Fruit fly (Drosophila melanogaster): ENCODE results near the gene CG13078.

CG13078 gene

dm6 chr2L:19526316-19526715, 37.4 kb upstream of the CG13078 start, which contains the start of the genes Dpm1 and CG10137 (continued):
- TF ChIP-seq Ets97D (GFP tag; optimal IDR thresholded peaks at IDR 0.05) (peak; percentile 54), CG9797 (GFP tag; optimal IDR thresholded peaks at IDR 0.05) (peak; percentile 70), CG8290 (GFP tag; optimal IDR thresholded peaks at IDR 0.05) (no peak), CG8290 (tag; optimal IDR thresholded peaks at IDR 0.05) (peak in 1 of 2 experiments; percentile 4), Scr (GFP tag; IDR thresholded peaks at IDR 0.05; ENCODE audit: partially characterized antibody) (peak; percentile 81), Mes4 (GFP tag; optimal IDR thresholded peaks at IDR 0.05) (no peak), CG18262 (tag; optimal IDR thresholded peaks at IDR 0.05) (peak; percentile 1), CG7839 (tag; optimal IDR thresholded peaks at IDR 0.05) (peak; percentile 8), NFAT (GFP tag; IDR thresholded peaks at IDR 0.05) (no peak), sug (tag; optimal IDR thresholded peaks at IDR 0.05) (peak; percentile 5), CG12659 (GFP tag; optimal IDR thresholded peaks at IDR 0.05) (peak; percentile 82), CG4424 (GFP tag; optimal IDR thresholded peaks at IDR 0.05) (no peak), Bgb (GFP tag; IDR thresholded peaks at IDR 0.05; ENCODE audit: partially characterized antibody) (peak; percentile 73), CG10147 (GFP tag; optimal IDR thresholded peaks at IDR 0.05) (peak; percentile 12), Opbp (GFP tag; IDR thresholded peaks at IDR 0.05; ENCODE audit: partially characterized antibody) (peak; percentile 78), cwo (GFP tag; optimal IDR thresholded peaks at IDR 0.05) (no peak), CG8924 (tag; optimal IDR thresholded peaks at IDR 0.05) (peak; percentile 20), Sin3A (optimal IDR thresholded peaks at IDR 0.05) (peak; percentile 40), CG6854 (GFP tag; optimal IDR thresholded peaks at IDR 0.05) (no peak), bcd (GFP tag; optimal IDR thresholded peaks at IDR 0.05) (peak; percentile 21), en (GFP tag; optimal IDR thresholded peaks at IDR 0.05) (no peak), CG10462 (GFP tag; optimal IDR thresholded peaks at IDR 0.05) (no peak), Lhr (GFP tag; optimal IDR thresholded peaks at IDR 0.05) (peak; percentile 70), Nf-YA (GFP tag; IDR thresholded peaks at IDR 0.05) (no peak), CG30403 (GFP tag; optimal IDR thresholded peaks at IDR 0.05) (peak; percentile 4), crol (GFP tag; IDR thresholded peaks at IDR 0.05) (no peak), nmo (GFP tag; optimal IDR thresholded peaks at IDR 0.05) (peak; percentile 61), CG30020 (tag; optimal IDR thresholded peaks at IDR 0.05) (peak; percentile 29), stwl (tag; optimal IDR thresholded peaks at IDR 0.05) (peak; percentile 93), chif (GFP tag; optimal IDR thresholded peaks at IDR 0.05) (no peak), Antp (GFP tag; optimal IDR thresholded peaks at IDR 0.05) (no peak), Taf1 (GFP tag; IDR thresholded peaks at IDR 0.05) (no peak), CG1603 (tag; optimal IDR thresholded peaks at IDR 0.05) (peak; percentile 34), Xbp1 (GFP tag; optimal IDR thresholded peaks at IDR 0.05) (peak; percentile 3), CG2199 (GFP tag; IDR thresholded peaks at IDR 0.05) (no peak), CG12391 (tag; optimal IDR thresholded peaks at IDR 0.05) (peak; percentile 44), CG3407 (GFP tag; optimal IDR thresholded peaks at IDR 0.05) (no peak), slbo (GFP tag; IDR thresholded peaks at IDR 0.05) (no peak), pzg (GFP tag; optimal IDR thresholded peaks at IDR 0.05) (peak; percentile 63), CG2116 (GFP tag; optimal IDR thresholded peaks at IDR 0.05) (peak; percentile 74), E2f2 (GFP tag; IDR thresholded peaks at IDR 0.05) (peak; percentile 62), bsh (GFP tag; optimal IDR thresholded peaks at IDR 0.05) (no peak), Max (GFP tag; optimal IDR thresholded peaks at IDR 0.05) (peak; percentile 23), CG2202 (tag; optimal IDR thresholded peaks at IDR 0.05) (no peak), MESR4 (GFP tag; optimal IDR thresholded peaks at IDR 0.05) (no peak), Doc3 (GFP tag; IDR thresholded peaks at IDR 0.05; ENCODE audit: partially characterized antibody) (peak; percentile 77), CG11560 (tag; IDR thresholded peaks at IDR 0.05) (no peak), cg (GFP tag; optimal IDR thresholded peaks at IDR 0.05) (peak; percentile 0), h (optimal IDR thresholded peaks at IDR 0.05) (no peak), Nf-YC (tag; optimal IDR thresholded peaks at IDR 0.05) (peak; percentile 7), Atf-2 (GFP tag; optimal IDR thresholded peaks at IDR 0.05) (no peak), CG2712 (tag; optimal IDR thresholded peaks at IDR 0.05) (peak; percentile 23)
